Worm (Caenorhabditis elegans): ENCODE measurements around the gene cash-1.

DNA sequence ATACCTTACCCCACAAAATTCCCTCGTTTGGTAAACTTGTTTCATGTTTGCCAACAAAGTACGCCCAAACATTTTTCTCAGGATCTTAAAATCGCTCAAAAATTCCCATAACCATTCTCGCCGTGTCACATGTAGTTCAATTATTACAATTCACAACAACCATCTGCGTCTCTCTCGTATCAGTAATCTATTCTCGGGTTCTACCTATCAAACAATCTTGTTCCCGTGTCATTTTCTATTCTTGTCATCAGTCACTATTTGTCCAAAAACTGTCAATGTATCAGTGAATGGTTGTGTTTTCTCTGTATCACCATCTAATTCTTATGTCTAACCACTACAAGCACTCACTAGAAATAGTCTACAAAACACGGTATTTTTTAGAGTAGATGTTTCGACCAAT is 9.1 kb downstream of the cash-1 start:
- TF ChIP-seq zag-1 (tag; optimal IDR thresholded peaks at IDR 0.05) (no peak), fos-1 (tag; optimal IDR thresholded peaks at IDR 0.05) (no peak), ama-1 (optimal IDR thresholded peaks at IDR 0.05) (no peak), pha-4 (tag; optimal IDR thresholded peaks at IDR 0.05) (no peak), nhr-11 (tag; optimal IDR thresholded peaks at IDR 0.05) (no peak), fkh-10 (GFP tag; optimal IDR thresholded peaks at IDR 0.05) (no peak), nhr-77 (tag; optimal IDR thresholded peaks at IDR 0.05) (no peak)

Data from whole organism, L3 larva.